Worm (Caenorhabditis elegans): ENCODE measurements around the gene B0457.6.

DNA sequence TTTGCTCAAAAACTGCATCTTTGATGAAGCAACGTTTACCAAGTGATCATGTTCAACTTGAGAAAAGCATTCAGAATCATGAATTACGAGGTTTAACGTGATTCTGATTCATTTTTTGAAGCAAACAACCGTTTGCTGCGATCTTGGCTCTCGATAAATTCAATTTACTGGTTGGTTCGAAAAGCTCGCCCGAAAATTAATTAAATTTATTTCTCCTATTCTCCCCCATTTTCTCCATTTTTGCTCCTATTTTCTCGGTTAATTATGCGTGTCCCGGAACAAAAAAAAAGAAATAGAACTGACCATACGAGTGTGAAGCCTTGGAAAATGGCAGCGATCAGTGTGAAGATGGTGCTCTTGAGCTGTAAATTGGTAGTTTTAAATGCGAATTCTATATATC is 34.7 kb downstream of the B0457.6 start:
- no peak for TF ChIP-seq F49E8.2 (tag; optimal IDR thresholded peaks at IDR 0.05; ENCODE audit: borderline replicate concordance)
- no peak for TF ChIP-seq nhr-237 (tag; optimal IDR thresholded peaks at IDR 0.05)
- no peak for TF ChIP-seq nhr-41 (GFP tag; IDR thresholded peaks at IDR 0.05)
- no peak for TF ChIP-seq daf-19 (GFP tag; conservative IDR thresholded peaks at IDR 0.05)
- TF ChIP-seq lir-3 (tag; optimal IDR thresholded peaks at IDR 0.05) = no peak

All from whole organism, L4 larva.